Fruit fly (Drosophila melanogaster): ENCODE results near the gene tacc.
A peak's percentile ranks its signal among the peaks of the same experiment; 100 is the strongest.

Gene tacc

dm6 chr3R:4748888-4749717 is at the start of gene tacc:
TSS of gene tacc (minus strand) at chr3R:4749056.
- no peak for TF ChIP-seq noc (tag; optimal IDR thresholded peaks at IDR 0.05)

dm6 chr3R:4798025-4798424 is 49.2 kb upstream of the tacc start:
- TF ChIP-seq noc (tag; optimal IDR thresholded peaks at IDR 0.05) = no peak

dm6 chr3R:4797585-4797984 is 48.7 kb upstream of the tacc start:
- no peak for TF ChIP-seq noc (tag; optimal IDR thresholded peaks at IDR 0.05)

dm6 chr3R:4784622-4785021 is 35.8 kb upstream of the tacc start, which contains the start of gene Ccdc39:
TSS of gene Ccdc39 (minus strand) at chr3R:4784722.
- no peak for TF ChIP-seq noc (tag; optimal IDR thresholded peaks at IDR 0.05)

- no peak for TF ChIP-seq noc (tag; optimal IDR thresholded peaks at IDR 0.05)
These were observed 31.9 kb upstream of the tacc start for dm6 chr3R:4780721-4781120.

- TF ChIP-seq noc (tag; optimal IDR thresholded peaks at IDR 0.05) = no peak
These were observed 31.4 kb upstream of the tacc start, which contains the start of gene CG14655 for dm6 chr3R:4780262-4780661. TSS of gene CG14655 (minus strand) at chr3R:4780302.

- TF ChIP-seq noc (tag; optimal IDR thresholded peaks at IDR 0.05) = no peak
These were observed 26.5 kb upstream of the tacc start for dm6 chr3R:4775371-4775770.

dm6 chr3R:4774953-4775352 is 26.1 kb upstream of the tacc start, which contains the start of gene CG44088:
TSS of gene CG44088 (minus strand) at chr3R:4775053.
- TF ChIP-seq noc (tag; optimal IDR thresholded peaks at IDR 0.05) = no peak

dm6 chr3R:4773097-4773496 is 24.2 kb upstream of the tacc start, which contains the start of gene CG44098:
TSS of gene CG44098 (minus strand) at chr3R:4773197.
- peak; percentile 38 for TF ChIP-seq noc (tag; optimal IDR thresholded peaks at IDR 0.05)

dm6 chr3R:4771319-4771718 is 22.5 kb upstream of the tacc start:
- TF ChIP-seq noc (tag; optimal IDR thresholded peaks at IDR 0.05) = no peak

- TF ChIP-seq noc (tag; optimal IDR thresholded peaks at IDR 0.05) = no peak
These were observed 19.9 kb upstream of the tacc start for dm6 chr3R:4768711-4769239.

- TF ChIP-seq noc (tag; optimal IDR thresholded peaks at IDR 0.05) = no peak
These were observed 12.5 kb upstream of the tacc start for dm6 chr3R:4761372-4761771.

dm6 chr3R:4749735-4750134 is 879 bp upstream of the tacc start, which contains the start of gene atms:
TSS of gene atms (plus strand) at chr3R:4750035.
- TF ChIP-seq noc (tag; optimal IDR thresholded peaks at IDR 0.05) = no peak

dm6 chr3R:4747292-4747691 is 1.6 kb downstream of the tacc start:
- no peak for TF ChIP-seq noc (tag; optimal IDR thresholded peaks at IDR 0.05)

- peak; percentile 19 for TF ChIP-seq noc (tag; optimal IDR thresholded peaks at IDR 0.05)
These were observed 2.6 kb downstream of the tacc start for dm6 chr3R:4746189-4746771.

- TF ChIP-seq noc (tag; optimal IDR thresholded peaks at IDR 0.05) = no peak
These were observed 3.3 kb downstream of the tacc start for dm6 chr3R:4745544-4745943.

All from whole organism, larva.